Fruit fly (Drosophila melanogaster) whole organism: ENCODE data around the gene Rab9.

Source experiments
- CG8478 ChIP-seq: fragments of >200 bp; optimal IDR thresholded peaks from 2 replicates; lab custom pipeline; 2018; ENCODE audit warnings: inconsistent platforms
- Dll ChIP-seq: fragments of >200 bp; optimal IDR thresholded peaks from 2 replicates; lab custom pipeline; 2017
- EcR ChIP-seq, 2 experiments: fragments of >200 bp; optimal IDR thresholded peaks; 2 replicates each; lab custom pipeline; 2017; ENCODE audit warnings: missing biosample characterization in 2 of 2, missing genetic modification characterization in 2 of 2, missing genetic modification reagents in 2 of 2
- pan ChIP-seq: fragments of >200 bp; optimal IDR thresholded peaks from 2 replicates; lab custom pipeline; 2017
- psq ChIP-seq: fragments of >200 bp; optimal IDR thresholded peaks from 2 replicates; lab custom pipeline; 2017
- usp ChIP-seq: fragments of >200 bp; optimal IDR thresholded peaks from 2 replicates; lab custom pipeline; 2017; ENCODE audit warnings: missing biosample characterization, missing genetic modification characterization, mixed read lengths

DNA sequence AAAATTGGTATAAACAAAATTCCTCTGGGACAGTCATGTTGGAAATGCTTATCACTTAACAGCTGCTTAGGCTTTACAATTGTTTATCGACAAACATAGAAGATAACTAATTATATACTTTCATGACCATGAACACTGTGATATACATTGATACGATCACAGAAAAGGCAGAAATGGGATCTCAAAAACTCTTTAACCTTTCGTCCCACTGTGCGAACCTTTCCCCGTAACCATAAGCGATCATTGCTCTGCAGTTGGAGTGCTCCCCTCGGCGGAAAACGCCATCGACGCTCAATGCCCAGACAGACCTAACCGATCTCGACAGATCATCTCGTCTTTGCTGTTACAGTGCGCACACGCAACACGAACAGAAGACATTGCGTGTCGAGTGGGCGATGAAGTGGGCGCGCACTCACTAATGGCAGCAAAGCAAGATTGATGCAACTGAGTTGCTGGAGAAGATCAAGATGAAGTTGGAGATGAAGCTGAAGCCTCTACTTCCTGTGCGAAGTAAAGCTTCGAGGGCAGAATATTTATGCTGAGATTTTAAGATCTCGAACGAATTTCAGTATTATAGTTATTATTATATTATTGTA is 8.0 kb upstream of the Rab9 start:
- no peak for TF ChIP-seq psq (lab: Kevin White, UChicago)
- TF ChIP-seq Dll = no peak
- no peak for TF ChIP-seq usp (GFP tag; lab: Kevin White, UChicago)
- no peak for TF ChIP-seq CG8478 (lab: Kevin White, UChicago)
- no peak for TF ChIP-seq pan (lab: Kevin White, UChicago)
- TF ChIP-seq EcR (GFP tag; optimal IDR thresholded peaks at IDR 0.05; lab: Kevin White, UChicago) = no peak
